Worm (Caenorhabditis elegans) whole organism, L2 larva: ENCODE results near the gene F46B3.14.
A peak's percentile ranks its signal among the peaks of the same experiment; 100 is the strongest.

Experiments
- C34F6.9 ChIP-seq: fragments of 150-350 bp; optimal IDR thresholded peaks from 2 replicates; lab custom pipeline; 2014; ENCODE audit warnings: missing biosample characterization, missing genetic modification characterization
- R02D3.7 ChIP-seq: fragments of 150-350 bp; optimal IDR thresholded peaks from 2 replicates; lab custom pipeline; 2014; ENCODE audit warnings: missing biosample characterization, missing genetic modification characterization
- aly-2 ChIP-seq: fragments of 150-350 bp; optimal IDR thresholded peaks from 2 replicates; lab custom pipeline; 2014; ENCODE audit warnings: missing biosample characterization, missing genetic modification characterization
- ama-1 ChIP-seq: fragments of 150-350 bp; optimal IDR thresholded peaks from 2 replicates; lab custom pipeline; 2018; ENCODE audit warnings: inconsistent platforms
- blmp-1 ChIP-seq: sonication (generic microtip); optimal IDR thresholded peaks from 2 replicates; lab custom pipeline; 2017; ENCODE audit warnings: missing genetic modification characterization, mild to moderate bottlenecking, missing compliant biosample characterization, antibody characterized with exemption, moderate library complexity; ENCODE audit not compliant: insufficient read depth
- ceh-16 ChIP-seq: fragments of 150-350 bp; optimal IDR thresholded peaks from 2 replicates; lab custom pipeline; 2014; ENCODE audit warnings: missing biosample characterization, missing genetic modification characterization
- ceh-82 ChIP-seq: fragments of 150-350 bp; optimal IDR thresholded peaks from 2 replicates; lab custom pipeline; 2014; ENCODE audit warnings: missing biosample characterization, missing genetic modification characterization
- crh-2 ChIP-seq: sonication (generic microtip); optimal IDR thresholded peaks from 2 replicates; lab custom pipeline; 2017; ENCODE audit warnings: missing biosample characterization, missing genetic modification characterization
- dmd-4 ChIP-seq: sonication (generic microtip); optimal IDR thresholded peaks from 2 replicates; lab custom pipeline; 2017; ENCODE audit warnings: missing biosample characterization, missing genetic modification characterization
- egl-27 ChIP-seq: sonication (generic microtip); optimal IDR thresholded peaks from 3 replicates; lab custom pipeline; 2017; ENCODE audit warnings: missing biosample characterization, missing genetic modification reagents, missing genetic modification characterization
- elt-1 ChIP-seq: fragments of 150-350 bp; optimal IDR thresholded peaks from 2 replicates; lab custom pipeline; 2014; ENCODE audit warnings: missing biosample characterization, missing genetic modification characterization
- elt-3 ChIP-seq: sonication (generic microtip); optimal IDR thresholded peaks from 2 replicates; lab custom pipeline; 2017; ENCODE audit warnings: missing biosample characterization, missing genetic modification characterization
- fos-1 ChIP-seq: fragments of 150-350 bp; optimal IDR thresholded peaks from 2 replicates; lab custom pipeline; 2014; ENCODE audit warnings: missing biosample characterization, missing genetic modification characterization
- lin-11 ChIP-seq: fragments of 150-350 bp; sonication (generic microtip); optimal IDR thresholded peaks from 2 replicates; lab custom pipeline; 2014; ENCODE audit warnings: missing biosample characterization, missing genetic modification characterization, inconsistent platforms, mixed read lengths
- lin-39 ChIP-seq: fragments of 150-350 bp; optimal IDR thresholded peaks from 2 replicates; lab custom pipeline; 2014; ENCODE audit warnings: missing biosample characterization, missing genetic modification reagents, missing genetic modification characterization
- mab-5 ChIP-seq: fragments of 150-350 bp; optimal IDR thresholded peaks from 2 replicates; lab custom pipeline; 2014; ENCODE audit warnings: missing biosample characterization, missing genetic modification characterization
- mbf-1 ChIP-seq: sonication (generic microtip); optimal IDR thresholded peaks from 2 replicates; lab custom pipeline; 2017; ENCODE audit warnings: missing biosample characterization, missing genetic modification characterization
- mdl-1 ChIP-seq, 2 experiments: fragments of 150-350 bp in 1 of 2; sonication (generic microtip) in 1 of 2; optimal IDR thresholded peaks; 2 replicates each; lab custom pipeline; 2017; ENCODE audit warnings: missing biosample characterization in 2 of 2, missing genetic modification characterization in 2 of 2
- nhr-10 ChIP-seq: sonication (generic microtip); optimal IDR thresholded peaks from 2 replicates; lab custom pipeline; 2017; ENCODE audit warnings: missing biosample characterization, missing genetic modification characterization
- nhr-11 ChIP-seq: fragments of 150-350 bp; optimal IDR thresholded peaks from 2 replicates; lab custom pipeline; 2014; ENCODE audit warnings: missing biosample characterization, missing genetic modification characterization
- nhr-12 ChIP-seq: fragments of 150-350 bp; optimal IDR thresholded peaks from 2 replicates; lab custom pipeline; 2014; ENCODE audit warnings: missing biosample characterization, missing genetic modification characterization
- nhr-21 ChIP-seq: fragments of 150-350 bp; optimal IDR thresholded peaks from 2 replicates; lab custom pipeline; 2014; ENCODE audit warnings: missing biosample characterization, missing genetic modification characterization
- nhr-237 ChIP-seq: fragments of 150-350 bp; optimal IDR thresholded peaks from 2 replicates; lab custom pipeline; 2014; ENCODE audit warnings: missing biosample characterization, missing genetic modification characterization
- nhr-25 ChIP-seq: fragments of 150-350 bp; sonication (generic microtip); optimal IDR thresholded peaks from 3 replicates; lab custom pipeline; 2014; ENCODE audit warnings: missing biosample characterization, missing genetic modification characterization
- nhr-77 ChIP-seq: fragments of 150-350 bp; optimal IDR thresholded peaks from 2 replicates; lab custom pipeline; 2014; ENCODE audit warnings: missing biosample characterization, missing genetic modification characterization
- peb-1 ChIP-seq: fragments of 150-350 bp; optimal IDR thresholded peaks from 2 replicates; lab custom pipeline; 2014; ENCODE audit warnings: missing biosample characterization, missing genetic modification characterization
- sma-9 ChIP-seq, 2 experiments: fragments of 150-350 bp in 1 of 2; sonication (generic microtip) in 1 of 2; optimal IDR thresholded peaks; 2 replicates each; lab custom pipeline; 2014 to 2016; ENCODE audit warnings: missing genetic modification characterization in 2 of 2, mild to moderate bottlenecking in 1 of 2, missing biosample characterization in 1 of 2, missing compliant biosample characterization in 1 of 2, missing genetic modification reagents in 1 of 2, moderate library complexity in 1 of 2
- snpc-4 ChIP-seq: fragments of 150-350 bp; optimal IDR thresholded peaks from 2 replicates; lab custom pipeline; 2014; ENCODE audit warnings: missing biosample characterization, missing genetic modification characterization
- unc-39 ChIP-seq: fragments of 150-350 bp; optimal IDR thresholded peaks from 2 replicates; lab custom pipeline; 2014; ENCODE audit warnings: missing biosample characterization, missing genetic modification characterization
- unc-62 ChIP-seq: fragments of 150-350 bp; optimal IDR thresholded peaks from 2 replicates; lab custom pipeline; 2014; ENCODE audit warnings: missing biosample characterization, missing genetic modification reagents, missing genetic modification characterization
- zag-1 ChIP-seq: fragments of 150-350 bp; optimal IDR thresholded peaks from 2 replicates; lab custom pipeline; 2014; ENCODE audit warnings: missing biosample characterization, missing genetic modification characterization
- ztf-1 ChIP-seq: fragments of 200-800 bp; sonication (Bioruptor generic); conservative IDR thresholded peaks from 2 replicates; pipeline ENCODE4 v1.3.6; 2022; ENCODE audit warnings: missing genetic modification characterization, missing compliant biosample characterization
- ztf-11 ChIP-seq: sonication (generic microtip); optimal IDR thresholded peaks from 2 replicates; lab custom pipeline; 2017; ENCODE audit warnings: missing biosample characterization, missing genetic modification characterization
- ztf-4 ChIP-seq: fragments of 150-350 bp; optimal IDR thresholded peaks from 2 replicates; lab custom pipeline; 2014; ENCODE audit warnings: missing biosample characterization, missing genetic modification characterization

The F46B3.14 gene

DNA sequence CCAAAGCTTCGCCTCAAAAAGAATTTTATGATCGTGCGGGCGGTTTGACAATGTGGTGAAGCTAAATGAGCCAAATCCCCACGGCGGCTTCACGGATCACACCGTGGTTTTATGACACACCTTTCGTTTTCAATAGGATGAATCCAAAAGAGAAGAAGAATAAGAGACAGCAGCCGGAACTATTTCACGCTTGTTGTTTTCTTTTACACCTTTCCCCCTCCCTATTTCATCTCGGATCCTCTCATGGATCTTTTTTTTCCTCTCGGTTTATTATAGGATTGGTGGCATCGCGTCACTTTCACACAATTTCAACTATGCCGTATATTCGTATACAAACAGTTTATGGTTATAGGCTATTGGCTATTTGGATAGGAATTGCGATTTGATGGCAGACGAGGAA, 32.6 kb upstream of the F46B3.14 start:
- TF ChIP-seq lin-11 (tag; lab: Kevin White, UChicago) (no peak), elt-3 (tag; lab: Kevin White, UChicago) (no peak), nhr-12 (tag; lab: Kevin White, UChicago) (no peak), ceh-82 (tag; lab: Kevin White, UChicago) (no peak), crh-2 (tag; lab: Kevin White, UChicago) (no peak), mab-5 (tag; lab: Kevin White, UChicago) (no peak), nhr-11 (tag; lab: Kevin White, UChicago) (no peak), nhr-21 (tag; lab: Kevin White, UChicago) (no peak), C34F6.9 (no peak), nhr-77 (tag; lab: Kevin White, UChicago) (no peak)

DNA sequence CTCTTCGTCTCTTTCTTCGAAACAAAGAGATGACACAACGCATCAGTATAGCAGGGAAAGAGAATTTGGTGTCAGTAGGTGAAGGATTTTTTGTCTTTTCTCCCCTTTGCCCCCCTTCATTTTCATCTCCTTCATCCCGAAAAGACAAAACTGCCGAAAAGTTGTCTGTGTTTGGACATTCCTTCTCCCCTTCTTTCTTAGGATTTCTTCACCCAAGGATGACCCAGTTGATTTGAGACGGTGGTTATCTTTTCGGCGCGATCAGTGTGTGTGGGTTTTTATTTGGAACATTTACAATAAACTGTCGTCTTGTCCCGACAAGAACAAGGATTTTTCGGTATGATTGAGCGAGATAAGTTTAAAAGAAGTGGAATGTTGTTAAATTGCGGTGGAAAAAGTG, 31.3 kb upstream of the F46B3.14 start:
- no peak for TF ChIP-seq ztf-4 (tag; lab: Kevin White, UChicago)
- peak; percentile 32 for TF ChIP-seq elt-1 (tag; lab: Kevin White, UChicago)
- no peak for TF ChIP-seq nhr-237 (tag; lab: Kevin White, UChicago)
- TF ChIP-seq nhr-21 (tag; lab: Kevin White, UChicago) = peak; percentile 12
- no peak for TF ChIP-seq lin-39 (tag; lab: Kevin White, UChicago)
- no peak for TF ChIP-seq mdl-1 (tag; optimal IDR thresholded peaks at IDR 0.05; lab: Kevin White, UChicago)
- no peak for TF ChIP-seq ceh-16 (tag; lab: Kevin White, UChicago)
- TF ChIP-seq ama-1 = no peak
- TF ChIP-seq ztf-11 (tag; lab: Kevin White, UChicago) = no peak
- TF ChIP-seq ztf-1 (GFP tag; lab: Robert Waterston, UW) = no peak
- no peak for TF ChIP-seq mbf-1 (tag; lab: Kevin White, UChicago)
- no peak for TF ChIP-seq mab-5 (tag; lab: Kevin White, UChicago)
- no peak for TF ChIP-seq unc-62
- TF ChIP-seq C34F6.9 = no peak

DNA sequence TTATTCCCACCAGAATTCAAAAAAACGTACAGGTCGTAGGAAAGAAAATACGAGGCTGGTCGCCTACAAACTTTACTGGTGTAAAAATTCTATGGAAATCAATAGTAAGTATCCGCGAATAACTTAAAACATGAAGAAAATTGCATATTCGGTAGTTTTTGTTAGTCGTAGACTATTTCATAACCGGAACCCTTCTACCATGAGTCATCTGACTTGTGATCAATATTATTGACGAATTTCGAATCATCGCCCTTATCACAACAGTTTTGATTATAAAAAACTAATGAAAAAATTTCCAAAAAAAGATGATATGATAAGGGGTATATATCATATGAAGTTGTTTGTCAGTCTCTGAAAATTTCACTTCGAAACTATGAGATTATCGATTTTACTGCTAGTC, 28.9 kb upstream of the F46B3.14 start, which contains the start of gene W01F3.2:
W01F3.2 (plus strand) TSS at position 301 of the 400 bp plus-strand sequence.
- TF ChIP-seq sma-9 (GFP tag; optimal IDR thresholded peaks at IDR 0.05; lab: Kevin White, UChicago) = no peak
- TF ChIP-seq sma-9 (tag; optimal IDR thresholded peaks at IDR 0.05; lab: Kevin White, UChicago) = no peak
- TF ChIP-seq egl-27 (tag; lab: Kevin White, UChicago) = no peak
- TF ChIP-seq ceh-82 (tag; lab: Kevin White, UChicago) = no peak
- no peak for TF ChIP-seq nhr-25 (tag; lab: Kevin White, UChicago)
- TF ChIP-seq dmd-4 (tag; lab: Kevin White, UChicago) = no peak
- TF ChIP-seq fos-1 (tag; lab: Kevin White, UChicago) = peak; percentile 17
- TF ChIP-seq peb-1 (tag; lab: Kevin White, UChicago) = no peak
- TF ChIP-seq zag-1 (tag; lab: Kevin White, UChicago) = no peak
- no peak for TF ChIP-seq R02D3.7
- peak; percentile 12 for TF ChIP-seq crh-2 (tag; lab: Kevin White, UChicago)
- no peak for TF ChIP-seq unc-62
- no peak for TF ChIP-seq nhr-77 (tag; lab: Kevin White, UChicago)
- no peak for TF ChIP-seq C34F6.9
- TF ChIP-seq, all 48 proteins: peak for 2

DNA sequence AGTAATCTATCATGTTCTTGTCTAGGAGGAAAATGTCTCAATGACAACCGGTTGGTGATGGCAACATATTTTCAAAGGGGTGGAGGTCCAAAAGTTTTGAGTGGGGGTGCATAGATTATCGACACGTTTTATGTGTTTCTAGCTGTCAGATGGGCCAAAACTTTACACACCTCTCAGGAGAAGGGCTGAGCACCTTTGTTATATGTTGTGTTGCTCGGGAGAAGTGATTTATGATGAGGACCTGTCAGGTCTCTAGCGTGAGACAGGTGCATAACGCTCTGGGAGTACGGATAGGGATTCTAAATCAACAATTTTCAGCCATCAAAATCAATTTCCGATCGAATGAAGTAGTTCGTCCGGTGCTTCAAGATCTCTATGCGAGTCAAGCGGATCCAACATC, 25.5 kb upstream of the F46B3.14 start:
- TF ChIP-seq mdl-1 (tag; optimal IDR thresholded peaks at IDR 0.05; lab: Kevin White, UChicago) (no peak), nhr-10 (tag; lab: Kevin White, UChicago) (no peak), ceh-82 (tag; lab: Kevin White, UChicago) (no peak), elt-3 (tag; lab: Kevin White, UChicago) (no peak), peb-1 (tag; lab: Kevin White, UChicago) (no peak), lin-39 (tag; lab: Kevin White, UChicago) (no peak)

DNA sequence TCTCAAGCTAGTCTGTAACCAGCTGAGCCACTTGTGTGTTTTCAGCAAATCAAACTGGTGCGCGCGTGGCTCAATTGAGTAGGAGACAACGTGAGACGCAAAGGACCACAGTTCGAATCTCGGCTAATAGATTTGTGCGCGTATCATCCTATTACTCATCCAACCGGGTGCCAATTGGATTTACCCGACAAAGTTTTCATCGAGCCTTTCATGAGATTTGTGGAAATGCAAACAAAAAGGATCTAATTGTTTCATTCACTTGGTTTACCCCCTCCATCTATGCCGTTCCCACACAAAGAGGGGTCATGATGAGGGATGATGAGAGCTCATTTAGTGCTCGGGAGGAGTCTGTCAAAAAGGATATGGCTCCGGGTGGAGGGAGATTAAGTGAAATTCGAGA, 24.0 kb upstream of the F46B3.14 start:
- no peak for TF ChIP-seq crh-2 (tag; lab: Kevin White, UChicago)
- TF ChIP-seq unc-39 (tag; lab: Kevin White, UChicago) = no peak
- TF ChIP-seq ztf-1 (GFP tag; lab: Robert Waterston, UW) = no peak
- no peak for TF ChIP-seq nhr-12 (tag; lab: Kevin White, UChicago)
- no peak for TF ChIP-seq nhr-21 (tag; lab: Kevin White, UChicago)
- no peak for TF ChIP-seq dmd-4 (tag; lab: Kevin White, UChicago)
- TF ChIP-seq nhr-11 (tag; lab: Kevin White, UChicago) = no peak
- no peak for TF ChIP-seq lin-11 (tag; lab: Kevin White, UChicago)
- no peak for TF ChIP-seq aly-2 (tag; lab: Kevin White, UChicago)
- no peak for TF ChIP-seq snpc-4 (tag; lab: Kevin White, UChicago)
- TF ChIP-seq nhr-77 (tag; lab: Kevin White, UChicago) = no peak
- no peak for TF ChIP-seq R02D3.7
- no peak for TF ChIP-seq blmp-1 (tag; lab: Kevin White, UChicago)
- TF ChIP-seq egl-27 (tag; lab: Kevin White, UChicago) = no peak
